Worm (Caenorhabditis elegans): ENCODE data around the gene F21D5.9.

- TF ChIP-seq ref-1 (GFP tag; conservative IDR thresholded peaks at IDR 0.05), result no peak
- no peak for TF ChIP-seq T22C8.4 (GFP tag; IDR thresholded peaks at IDR 0.05)
- no peak for TF ChIP-seq ztf-29 (GFP tag; IDR thresholded peaks at IDR 0.05)
- no peak for TF ChIP-seq cog-1 (tag; optimal IDR thresholded peaks at IDR 0.05)
- no peak for TF ChIP-seq flt-1 (GFP tag; IDR thresholded peaks at IDR 0.05)
These were observed 18.3 kb upstream of the F21D5.9 start, which contains the start of gene H23L24.4 for ce11 chrIV:8705504-8705903.
